Fruit fly (Drosophila melanogaster): ENCODE results near the gene Acat2.

- TF ChIP-seq CG4496 (GFP tag; IDR thresholded peaks at IDR 0.05) (no peak), Pif1B (GFP tag; optimal IDR thresholded peaks at IDR 0.05) (no peak), Ets98B (GFP tag; IDR thresholded peaks at IDR 0.05) (no peak), CG15710 (tag; optimal IDR thresholded peaks at IDR 0.05) (no peak), D1 (tag; optimal IDR thresholded peaks at IDR 0.05) (no peak), rn (GFP tag; IDR thresholded peaks at IDR 0.05) (no peak), EcR (GFP tag; optimal IDR thresholded peaks at IDR 0.05) (no peak), gl (tag; optimal IDR thresholded peaks at IDR 0.05) (no peak), CG34367 (tag; optimal IDR thresholded peaks at IDR 0.05) (no peak), Snoo (tag; optimal IDR thresholded peaks at IDR 0.05) (no peak), CG13204 (GFP tag; optimal IDR thresholded peaks at IDR 0.05) (no peak), CG14655 (GFP tag; optimal IDR thresholded peaks at IDR 0.05) (no peak), CG8301 (tag; optimal IDR thresholded peaks at IDR 0.05) (no peak), Pif1A (GFP tag; optimal IDR thresholded peaks at IDR 0.05) (no peak)
Measured at dm6 chr3L:1280890-1281622, 21.7 kb upstream of the Acat2 start.
